Worm (Caenorhabditis elegans): Measurements from ENCODE around the gene cutl-3.

cutl-3 gene

ce11 chrX:14983274-14983673 is 15.7 kb downstream of the cutl-3 start, which contains the start of gene rbg-1 (continued):
- no peak for TF ChIP-seq attf-4 (tag; optimal IDR thresholded peaks at IDR 0.05)
- TF ChIP-seq php-3 (GFP tag; IDR thresholded peaks at IDR 0.05): no peak
- TF ChIP-seq daf-12 (tag; optimal IDR thresholded peaks at IDR 0.05): no peak
- TF ChIP-seq aha-1 (tag): peak; percentile 87
- TF ChIP-seq nhr-48 (tag; optimal IDR thresholded peaks at IDR 0.05): no peak
- no peak for TF ChIP-seq aly-2 (tag; optimal IDR thresholded peaks at IDR 0.05)
- TF ChIP-seq hlh-11 (tag; optimal IDR thresholded peaks at IDR 0.05): peak; percentile 81
- peak; percentile 78 for TF ChIP-seq rbr-2 (tag; optimal IDR thresholded peaks at IDR 0.05)
- TF ChIP-seq vab-7 (GFP tag; IDR thresholded peaks at IDR 0.05): no peak
- TF ChIP-seq ztf-11 (tag; optimal IDR thresholded peaks at IDR 0.05): no peak
- TF ChIP-seq unc-62 (GFP tag; optimal IDR thresholded peaks at IDR 0.05 in 1 of 2): no peak
- no peak for TF ChIP-seq unc-62 (tag; optimal IDR thresholded peaks at IDR 0.05)
- no peak for TF ChIP-seq saeg-2 (GFP tag; IDR thresholded peaks at IDR 0.05)
- peak; percentile 76 for TF ChIP-seq dve-1 (tag; optimal IDR thresholded peaks at IDR 0.05; ENCODE audit: insufficient read depth)
- no peak for TF ChIP-seq duxl-1 (tag; optimal IDR thresholded peaks at IDR 0.05; ENCODE audit: poor library complexity)
- TF ChIP-seq madf-5 (GFP tag; IDR thresholded peaks at IDR 0.05): no peak
- TF ChIP-seq tra-1 (GFP tag; IDR thresholded peaks at IDR 0.05): 0 out of 2 replicates have a peak, but pooled peaks have one; percentile 53
- TF ChIP-seq snpc-1.2 (GFP tag; IDR thresholded peaks at IDR 0.05): no peak
- TF ChIP-seq nhr-42 (GFP tag; IDR thresholded peaks at IDR 0.05): 0 out of 2 replicates have a peak, but pooled peaks have one; percentile 29
- TF ChIP-seq lin-15B (tag; optimal IDR thresholded peaks at IDR 0.05): no peak
- TF ChIP-seq unc-130 (GFP tag; optimal IDR thresholded peaks at IDR 0.05): no peak
- 0 out of 2 replicates have a peak, but pooled peaks have one; percentile 16 for TF ChIP-seq ceh-44 (GFP tag; IDR thresholded peaks at IDR 0.05)
- no peak for TF ChIP-seq ZK546.5 (tag; optimal IDR thresholded peaks at IDR 0.05)
- no peak for TF ChIP-seq zfp-2 (tag; optimal IDR thresholded peaks at IDR 0.05)
- TF ChIP-seq nhr-25 (tag; optimal IDR thresholded peaks at IDR 0.05; ENCODE audit: borderline replicate concordance, insufficient read depth): peak; percentile 47

ce11 chrX:14982525-14982924 is 16.5 kb downstream of the cutl-3 start, which contains the start of gene plp-2:
Gene plp-2, minus strand, starts transcription at chrX:14982804.
- no peak for TF ChIP-seq Y105C5A.15 (GFP tag; IDR thresholded peaks at IDR 0.05)
- TF ChIP-seq nhr-25 (tag; optimal IDR thresholded peaks at IDR 0.05; ENCODE audit: borderline replicate concordance, insufficient read depth): no peak
- no peak for TF ChIP-seq F10B5.3 (tag; optimal IDR thresholded peaks at IDR 0.05)
- no peak for TF ChIP-seq D1046.2 (GFP tag; IDR thresholded peaks at IDR 0.05)
- no peak for TF ChIP-seq tag-97 (GFP tag; IDR thresholded peaks at IDR 0.05)
- no peak for TF ChIP-seq lin-15B (tag; optimal IDR thresholded peaks at IDR 0.05)
- TF ChIP-seq lin-38 (GFP tag; IDR thresholded peaks at IDR 0.05): peak; percentile 62
- TF ChIP-seq hlh-11 (tag; optimal IDR thresholded peaks at IDR 0.05): no peak
- no peak for TF ChIP-seq egl-43 (GFP tag; IDR thresholded peaks at IDR 0.05)
- TF ChIP-seq set-16 (GFP tag; IDR thresholded peaks at IDR 0.05): no peak
- TF ChIP-seq hlh-30 (tag; optimal IDR thresholded peaks at IDR 0.05; ENCODE audit: insufficient read depth): peak; percentile 37
- TF ChIP-seq unc-62 (GFP tag; optimal IDR thresholded peaks at IDR 0.05 in 1 of 2): peak in 1 of 2 experiments; percentile 79
- TF ChIP-seq unc-62 (tag; optimal IDR thresholded peaks at IDR 0.05): no peak
- TF ChIP-seq snpc-4 (tag; optimal IDR thresholded peaks at IDR 0.05): no peak
- TF ChIP-seq pqm-1 (tag; optimal IDR thresholded peaks at IDR 0.05): no peak
- TF ChIP-seq mxl-3 (GFP tag; optimal IDR thresholded peaks at IDR 0.05): no peak
- TF ChIP-seq spr-1 (tag; optimal IDR thresholded peaks at IDR 0.05): no peak
- TF ChIP-seq dve-1 (tag; optimal IDR thresholded peaks at IDR 0.05; ENCODE audit: insufficient read depth): no peak
- TF ChIP-seq nhr-77 (tag; optimal IDR thresholded peaks at IDR 0.05): no peak
- no peak for TF ChIP-seq arid-1 (GFP tag; conservative IDR thresholded peaks at IDR 0.05)
- TF ChIP-seq dmd-9 (GFP tag; IDR thresholded peaks at IDR 0.05): no peak
- TF ChIP-seq nhr-102 (tag; optimal IDR thresholded peaks at IDR 0.05): no peak
- no peak for TF ChIP-seq mep-1 (tag; optimal IDR thresholded peaks at IDR 0.05)
- no peak for TF ChIP-seq mdl-1 (tag; optimal IDR thresholded peaks at IDR 0.05)
- TF ChIP-seq ZK546.5 (tag; optimal IDR thresholded peaks at IDR 0.05): no peak
- TF ChIP-seq nhr-111 (GFP tag; optimal IDR thresholded peaks at IDR 0.05): no peak
- TF ChIP-seq nhr-48 (tag; optimal IDR thresholded peaks at IDR 0.05): no peak

Data from whole organism, L4 larva.